Fruit fly (Drosophila melanogaster) whole organism, wandering third instar larva: ENCODE measurements around the gene bt.

Source experiments
- Abd-B ChIP-seq: fragments of >200 bp; optimal IDR thresholded peaks from 2 replicates; lab custom pipeline; 2017; ENCODE audit warnings: missing biosample characterization, missing genetic modification characterization
- CG32264 ChIP-seq: fragments of 200-800 bp; sonication (Bioruptor generic); optimal IDR thresholded peaks from 2 replicates; lab custom pipeline; 2016; ENCODE audit warnings: missing biosample characterization, missing genetic modification characterization
- CG9705 ChIP-seq: fragments of 200-800 bp; sonication (Bioruptor generic); optimal IDR thresholded peaks from 2 replicates; lab custom pipeline; 2018; ENCODE audit warnings: missing biosample characterization, mild to moderate bottlenecking, missing genetic modification characterization
- CrebA ChIP-seq: fragments of 200-800 bp; sonication (Bioruptor generic); optimal IDR thresholded peaks from 2 replicates; lab custom pipeline; 2016; ENCODE audit warnings: missing biosample characterization, mild to moderate bottlenecking, missing genetic modification characterization, borderline replicate concordance
- Dif ChIP-seq: fragments of 200-275, 200-300 bp; sonication (Bioruptor generic); optimal IDR thresholded peaks from 2 replicates; lab custom pipeline; 2018; ENCODE audit warnings: missing biosample characterization, missing genetic modification characterization; ENCODE audit not compliant: partially characterized antibody
- GATAd ChIP-seq: sonication (Bioruptor generic); optimal IDR thresholded peaks from 2 replicates; lab custom pipeline; 2016; ENCODE audit warnings: missing biosample characterization, missing genetic modification characterization
- HLH106 ChIP-seq: fragments of 200-800 bp; optimal IDR thresholded peaks from 3 replicates; lab custom pipeline; 2019; ENCODE audit warnings: missing biosample characterization, mild to moderate bottlenecking, missing genetic modification characterization, moderate library complexity
- Hnf4 ChIP-seq: fragments of 200-800 bp; sonication (Bioruptor generic); optimal IDR thresholded peaks from 2 replicates; lab custom pipeline; 2016; ENCODE audit warnings: missing biosample characterization, mild to moderate bottlenecking, missing genetic modification characterization
- Hr83 ChIP-seq: fragments of 200-300 bp; sonication (Bioruptor generic); optimal IDR thresholded peaks from 2 replicates; lab custom pipeline; 2016; ENCODE audit warnings: missing biosample characterization, mild to moderate bottlenecking, missing genetic modification characterization, moderate library complexity; ENCODE audit not compliant: poor library complexity, severe bottlenecking
- Jra ChIP-seq: sonication (Bioruptor generic); optimal IDR thresholded peaks from 2 replicates; lab custom pipeline; 2016; ENCODE audit warnings: missing biosample characterization, missing genetic modification characterization
- Myc ChIP-seq: fragments of >200 bp; optimal IDR thresholded peaks from 2 replicates; lab custom pipeline; 2017
- N ChIP-seq: fragments of >200 bp; optimal IDR thresholded peaks from 2 replicates; lab custom pipeline; 2018; ENCODE audit warnings: missing biosample characterization, missing external identifiers, missing genetic modification characterization
- OdsH ChIP-seq: fragments of 200-800 bp; sonication (Bioruptor generic); optimal IDR thresholded peaks from 2 replicates; lab custom pipeline; 2016; ENCODE audit warnings: missing biosample characterization, mild to moderate bottlenecking, missing genetic modification characterization
- Rel ChIP-seq, 2 experiments: fragments of 200-800 bp; sonication (Bioruptor generic) in 1 of 2; optimal IDR thresholded peaks; 2 replicates in 1 of 2; 3 replicates in 1 of 2; lab custom pipeline; 2016 to 2019; ENCODE audit warnings: mild to moderate bottlenecking in 2 of 2, missing biosample characterization in 2 of 2, missing genetic modification characterization in 2 of 2, moderate library complexity in 1 of 2
- Sp1 ChIP-seq: fragments of 200-800 bp; sonication (Bioruptor generic); optimal IDR thresholded peaks from 3 replicates; lab custom pipeline; 2019; ENCODE audit warnings: missing biosample characterization, mild to moderate bottlenecking, missing genetic modification characterization, moderate library complexity
- Vsx2 ChIP-seq: fragments of 200-300, 225-300 bp; sonication (Bioruptor generic); optimal IDR thresholded peaks from 2 replicates; lab custom pipeline; 2018; ENCODE audit warnings: missing biosample characterization, missing genetic modification characterization; ENCODE audit not compliant: partially characterized antibody
- br ChIP-seq: fragments of 200-800 bp; sonication (Bioruptor generic); optimal IDR thresholded peaks from 2 replicates; lab custom pipeline; 2016; ENCODE audit warnings: missing biosample characterization, missing genetic modification characterization
- brk ChIP-seq: fragments of 200-800 bp; sonication (Bioruptor generic); optimal IDR thresholded peaks from 2 replicates; lab custom pipeline; 2016; ENCODE audit warnings: missing biosample characterization, mild to moderate bottlenecking, missing genetic modification characterization
- dl ChIP-seq, 2 experiments: fragments of 175-275, 200-275 bp in 1 of 2; fragments of 200-275 bp in 1 of 2; sonication (Bioruptor generic); optimal IDR thresholded peaks; lab custom pipeline; 2018; ENCODE audit warnings: mild to moderate bottlenecking in 2 of 2, missing biosample characterization in 2 of 2, missing genetic modification characterization in 2 of 2, moderate library complexity in 2 of 2; ENCODE audit not compliant: partially characterized antibody in 2 of 2, insufficient read depth in 1 of 2
- dmrt93B ChIP-seq: fragments of 200-800 bp; sonication (Bioruptor generic); optimal IDR thresholded peaks from 2 replicates; lab custom pipeline; 2018; ENCODE audit warnings: missing biosample characterization, mild to moderate bottlenecking, missing genetic modification characterization
- dsf ChIP-seq: sonication (Bioruptor generic); optimal IDR thresholded peaks from 2 replicates; lab custom pipeline; 2016; ENCODE audit warnings: missing biosample characterization, missing genetic modification characterization, borderline replicate concordance
- ey ChIP-seq: fragments of 200-800 bp; sonication (Bioruptor generic); optimal IDR thresholded peaks from 2 replicates; lab custom pipeline; 2016; ENCODE audit warnings: missing biosample characterization, missing genetic modification characterization
- foxo ChIP-seq, 2 experiments: fragments of 200-800 bp; sonication (Bioruptor generic); optimal IDR thresholded peaks; 2 replicates in 1 of 2; 3 replicates in 1 of 2; lab custom pipeline; 2016 to 2017; ENCODE audit warnings: missing biosample characterization in 2 of 2, missing genetic modification characterization in 2 of 2
- fru ChIP-seq: fragments of 200-800 bp; sonication (Bioruptor generic); optimal IDR thresholded peaks from 3 replicates; lab custom pipeline; 2016; ENCODE audit warnings: missing biosample characterization, mild to moderate bottlenecking, missing genetic modification characterization
- h ChIP-seq: fragments of 200-800 bp; sonication (Bioruptor generic); optimal IDR thresholded peaks from 3 replicates; lab custom pipeline; 2016; ENCODE audit warnings: missing biosample characterization, mild to moderate bottlenecking, missing genetic modification characterization
- lola ChIP-seq: fragments of >200 bp; optimal IDR thresholded peaks from 2 replicates; lab custom pipeline; 2017; ENCODE audit warnings: missing biosample characterization, missing genetic modification characterization
- pan ChIP-seq: fragments of >200 bp; optimal IDR thresholded peaks from 2 replicates; lab custom pipeline; 2017
- psq ChIP-seq: fragments of 200-800 bp; sonication (Bioruptor generic); optimal IDR thresholded peaks from 3 replicates; lab custom pipeline; 2017; ENCODE audit warnings: missing biosample characterization, mild to moderate bottlenecking, missing genetic modification characterization, moderate library complexity
- rgr ChIP-seq: fragments of 200-800 bp; sonication (Bioruptor generic); optimal IDR thresholded peaks from 3 replicates; lab custom pipeline; 2016; ENCODE audit warnings: missing biosample characterization, mild to moderate bottlenecking, missing genetic modification characterization
- sage ChIP-seq: fragments of 200-800 bp; sonication (Bioruptor generic); optimal IDR thresholded peaks from 2 replicates; lab custom pipeline; 2016; ENCODE audit warnings: missing biosample characterization, mild to moderate bottlenecking, missing genetic modification characterization
- sv ChIP-seq: fragments of 200-800 bp; sonication (Bioruptor generic); optimal IDR thresholded peaks from 3 replicates; lab custom pipeline; 2016; ENCODE audit warnings: missing biosample characterization, missing genetic modification characterization
- tai ChIP-seq: sonication (Bioruptor generic); optimal IDR thresholded peaks from 2 replicates; lab custom pipeline; 2016; ENCODE audit warnings: missing biosample characterization, missing genetic modification characterization
- usp ChIP-seq: fragments of >200 bp; optimal IDR thresholded peaks from 2 replicates; lab custom pipeline; 2017; ENCODE audit warnings: missing biosample characterization, missing genetic modification characterization
- woc ChIP-seq: sonication (Bioruptor generic); optimal IDR thresholded peaks from 2 replicates; lab custom pipeline; 2016; ENCODE audit warnings: missing biosample characterization, mild to moderate bottlenecking, missing genetic modification characterization

The bt gene

dm6 chr4:695845-696244 is 28.4 kb upstream of the bt start, which contains the start of gene myo:
TSS of gene myo (minus strand) at chr4:696055.
- TF ChIP-seq CrebA, result no peak
- TF ChIP-seq h (GFP tag; lab: Kevin White, UChicago), result peak; percentile 20
- peak; percentile 57 for TF ChIP-seq sage (GFP tag; lab: Kevin White, UChicago)
- TF ChIP-seq pan (lab: Kevin White, UChicago), result no peak
- peak; percentile 61 for TF ChIP-seq Hr83 (GFP tag; lab: Kevin White, UChicago)
- peak; percentile 50 for TF ChIP-seq rgr (GFP tag; lab: Kevin White, UChicago)
- TF ChIP-seq Jra (GFP tag; lab: Kevin White, UChicago), result no peak
- peak; percentile 16 for TF ChIP-seq psq
- TF ChIP-seq dmrt93B (GFP tag; lab: Kevin White, UChicago), result no peak
- TF ChIP-seq Vsx2 (GFP tag; lab: Kevin White, UChicago), result peak; percentile 27
- TF ChIP-seq ey (GFP tag; lab: Kevin White, UChicago), result peak; percentile 25
- no peak for TF ChIP-seq brk (GFP tag; lab: Kevin White, UChicago)
- peak; percentile 10 for TF ChIP-seq Hnf4

dm6 chr4:696638-697037 is 27.6 kb upstream of the bt start:
- TF ChIP-seq tai, result no peak
- TF ChIP-seq Rel (GFP tag; optimal IDR thresholded peaks at IDR 0.05; lab: Kevin White, UChicago), result no peak
- peak; percentile 96 for TF ChIP-seq Rel (tag; optimal IDR thresholded peaks at IDR 0.05; lab: Kevin White, UChicago)
- TF ChIP-seq br, result peak; percentile 14
- peak; percentile 32 for TF ChIP-seq h (GFP tag; lab: Kevin White, UChicago)
- TF ChIP-seq Vsx2 (GFP tag; lab: Kevin White, UChicago), result peak; percentile 96
- TF ChIP-seq sv, result peak; percentile 33
- TF ChIP-seq Hr83 (GFP tag; lab: Kevin White, UChicago), result peak; percentile 87
- TF ChIP-seq GATAd (GFP tag; lab: Kevin White, UChicago), result no peak
- TF ChIP-seq CrebA, result peak; percentile 28
- TF ChIP-seq N (GFP tag; lab: Kevin White, UChicago), result peak; percentile 47
- peak in 1 of 2 experiments; percentile 12 for TF ChIP-seq foxo (GFP tag; optimal IDR thresholded peaks at IDR 0.05; lab: Kevin White, UChicago)
- peak; percentile 46 for TF ChIP-seq sage (GFP tag; lab: Kevin White, UChicago)
- TF ChIP-seq HLH106 (tag; lab: Kevin White, UChicago), result no peak
- TF ChIP-seq brk (GFP tag; lab: Kevin White, UChicago), result no peak
- TF ChIP-seq ey (GFP tag; lab: Kevin White, UChicago), result peak; percentile 61
- peak; percentile 31 for TF ChIP-seq fru
- TF ChIP-seq rgr (GFP tag; lab: Kevin White, UChicago), result peak; percentile 26
- TF ChIP-seq Hnf4, result peak; percentile 55
- TF ChIP-seq Abd-B (GFP tag; lab: Kevin White, UChicago), result no peak
- peak; percentile 8 for TF ChIP-seq Jra (GFP tag; lab: Kevin White, UChicago)
- TF ChIP-seq woc (GFP tag; lab: Kevin White, UChicago), result peak; percentile 92
- TF ChIP-seq dmrt93B (GFP tag; lab: Kevin White, UChicago), result no peak

- no peak for TF ChIP-seq OdsH (GFP tag; lab: Kevin White, UChicago)
- no peak for TF ChIP-seq lola (GFP tag; lab: Kevin White, UChicago)
- peak; percentile 71 for TF ChIP-seq Myc
- TF ChIP-seq Hnf4, result peak; percentile 85
- TF ChIP-seq woc (GFP tag; lab: Kevin White, UChicago), result no peak
- peak; percentile 13 for TF ChIP-seq rgr (GFP tag; lab: Kevin White, UChicago)
- peak; percentile 17 for TF ChIP-seq brk (GFP tag; lab: Kevin White, UChicago)
- no peak for TF ChIP-seq HLH106 (tag; lab: Kevin White, UChicago)
- TF ChIP-seq fru, result peak; percentile 16
- no peak for TF ChIP-seq Rel (GFP tag; optimal IDR thresholded peaks at IDR 0.05; lab: Kevin White, UChicago)
- peak; percentile 33 for TF ChIP-seq Rel (tag; optimal IDR thresholded peaks at IDR 0.05; lab: Kevin White, UChicago)
These were observed 26.7 kb upstream of the bt start, which contains the start of gene ey for dm6 chr4:697463-697862. TSS of gene ey (plus strand) at chr4:697689.

- TF ChIP-seq usp (GFP tag; lab: Kevin White, UChicago) (no peak), sv (no peak), dl (GFP tag; optimal IDR thresholded peaks at IDR 0.05; lab: Kevin White, UChicago; ENCODE audit: insufficient read depth in 1 of 2, partially characterized antibody in 2 of 2) (no peak), dmrt93B (GFP tag; lab: Kevin White, UChicago) (no peak), foxo (GFP tag; optimal IDR thresholded peaks at IDR 0.05; lab: Kevin White, UChicago) (no peak), pan (lab: Kevin White, UChicago) (no peak), Myc (no peak), Hnf4 (no peak), CG9705 (GFP tag; lab: Kevin White, UChicago) (no peak), Dif (GFP tag; lab: Kevin White, UChicago) (no peak), Hr83 (GFP tag; lab: Kevin White, UChicago) (no peak), HLH106 (tag; lab: Kevin White, UChicago) (no peak), Sp1 (GFP tag; lab: Kevin White, UChicago) (no peak), Rel (GFP tag; optimal IDR thresholded peaks at IDR 0.05; lab: Kevin White, UChicago) (no peak), Rel (tag; optimal IDR thresholded peaks at IDR 0.05; lab: Kevin White, UChicago) (no peak), psq (no peak), sage (GFP tag; lab: Kevin White, UChicago) (no peak), CG32264 (no peak), dsf (GFP tag; lab: Kevin White, UChicago) (no peak), fru (no peak), rgr (GFP tag; lab: Kevin White, UChicago) (no peak)
These were observed 22.3 kb upstream of the bt start for dm6 chr4:701948-702347.
